Worm (Caenorhabditis elegans): ENCODE measurements around the gene C54F6.17.
"Not testable (repeated sequence)": the region's sequence is repeated elsewhere in the genome, so short reads cannot be mapped to it uniquely, and the experiment has no call there.

Gene C54F6.17

ce11 chrV:7527153-7527552 is at the start of gene C54F6.17:
Gene C54F6.17, plus strand, starts transcription at chrV:7527453.
- no peak for TF ChIP-seq unc-62 (GFP tag; optimal IDR thresholded peaks at IDR 0.05)

DNA sequence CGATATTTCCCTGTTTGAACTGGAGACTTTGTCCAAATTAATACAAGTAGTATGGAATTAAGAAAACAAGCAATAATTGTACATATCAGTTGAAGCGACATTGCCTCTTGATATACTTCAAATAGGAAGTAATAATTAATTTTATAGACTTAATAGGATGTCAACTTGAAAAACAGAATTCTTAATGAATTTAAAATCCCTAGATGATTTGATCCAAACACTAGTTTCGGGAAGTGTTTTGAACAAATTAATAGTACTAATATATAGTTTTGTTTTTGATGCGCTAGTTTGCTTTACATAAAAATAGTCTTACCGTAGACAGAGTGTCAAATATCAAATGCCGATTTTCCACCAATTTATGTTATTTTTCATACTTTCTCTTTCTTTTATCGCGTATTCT is 48.8 kb upstream of the C54F6.17 start, which contains the start of gene str-190:
str-190 (minus strand) TSS at position 101 of the 400 bp plus-strand sequence.
- TF ChIP-seq unc-62 (GFP tag; optimal IDR thresholded peaks at IDR 0.05), result no peak

DNA sequence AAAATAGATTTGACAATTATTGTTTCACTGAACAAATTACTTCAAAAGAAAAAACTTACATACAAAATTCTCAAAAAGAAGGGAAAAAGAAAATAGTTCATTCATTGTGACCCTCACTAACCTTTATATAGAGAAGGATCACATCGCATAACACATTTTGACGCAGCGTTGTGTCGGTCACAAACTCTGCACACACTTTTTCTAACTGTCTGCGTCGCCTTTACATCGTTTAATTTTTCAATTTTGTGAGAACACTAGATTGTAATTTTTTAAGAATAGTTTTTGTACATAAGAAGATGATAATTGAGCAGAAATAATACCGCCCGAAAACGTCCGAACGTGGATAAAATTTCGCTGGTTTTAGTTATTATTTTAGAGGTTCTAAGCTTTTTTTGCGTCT is 46.3 kb upstream of the C54F6.17 start, which contains the start of gene C18B10.6:
C18B10.6 (minus strand) TSS at position 101 of the 400 bp plus-strand sequence.
- TF ChIP-seq unc-62 (GFP tag; optimal IDR thresholded peaks at IDR 0.05), result no peak

DNA sequence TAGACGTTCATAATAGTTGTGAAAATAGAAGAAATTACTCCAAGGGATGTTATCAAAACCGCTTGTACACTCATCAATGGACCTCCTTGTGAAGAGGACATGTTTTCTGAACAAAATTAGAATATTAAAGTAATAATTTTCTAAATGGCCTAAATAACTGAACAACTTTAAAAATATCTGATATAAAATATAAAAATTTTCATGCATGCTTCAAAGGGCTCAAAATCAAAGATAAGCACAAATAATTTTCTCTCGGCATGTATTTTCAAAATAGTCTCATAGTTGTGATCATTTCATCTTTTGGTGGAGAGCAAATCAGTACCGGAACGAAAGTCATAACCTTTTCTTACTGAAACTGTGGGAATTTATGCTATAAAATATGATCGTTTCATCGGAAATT is 42.3 kb upstream of the C54F6.17 start, which contains the start of gene srbc-8:
srbc-8 (minus strand) TSS at position 101 of the 400 bp plus-strand sequence.
- no peak for TF ChIP-seq unc-62 (GFP tag; optimal IDR thresholded peaks at IDR 0.05)

DNA sequence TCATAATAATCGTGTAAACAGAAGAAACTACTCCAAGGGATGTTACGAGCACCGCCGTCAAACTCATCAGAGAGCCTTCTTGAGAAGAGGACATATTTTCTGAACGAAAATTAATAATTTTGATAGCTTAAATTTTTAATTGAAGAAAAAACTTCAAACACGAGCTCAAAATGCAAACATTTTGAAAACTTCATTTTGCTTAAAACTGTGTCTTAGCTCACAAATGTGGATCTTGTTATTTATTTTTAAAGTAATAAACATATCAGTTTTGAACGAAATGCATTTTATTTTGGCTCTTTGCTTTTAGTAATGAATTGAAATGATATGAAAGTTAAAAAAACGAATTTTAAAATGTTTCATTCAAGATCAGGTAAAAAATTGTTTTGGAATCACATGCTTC is 39.7 kb upstream of the C54F6.17 start, which contains the start of gene srbc-7:
srbc-7 (minus strand) TSS at position 101 of the 400 bp plus-strand sequence.
- no peak for TF ChIP-seq unc-62 (GFP tag; optimal IDR thresholded peaks at IDR 0.05)

- TF ChIP-seq unc-62 (GFP tag; optimal IDR thresholded peaks at IDR 0.05), result no peak
Measured at ce11 chrV:7490340-7490739, 36.9 kb upstream of the C54F6.17 start, which contains the start of gene srbc-9. Gene srbc-9, minus strand, starts transcription at chrV:7490440.

DNA sequence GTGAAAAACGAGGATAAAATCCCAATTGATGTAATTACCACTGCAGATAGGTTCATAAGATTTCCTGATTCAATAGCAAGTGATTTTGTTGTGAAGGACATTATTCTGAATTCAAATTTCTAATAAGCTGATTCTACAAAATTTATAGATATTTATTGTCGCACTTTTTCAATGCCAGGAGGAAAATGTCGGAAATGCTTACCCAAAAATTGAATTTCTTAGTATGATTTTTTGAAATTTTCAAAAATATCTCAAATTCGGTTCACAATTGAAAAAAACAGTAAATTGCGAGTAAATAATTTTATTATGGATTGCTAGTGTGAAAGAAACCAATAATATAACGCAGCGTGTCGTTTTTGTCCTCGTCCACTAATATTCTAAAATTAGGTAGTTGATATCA is 34.3 kb upstream of the C54F6.17 start, which contains the start of gene srbc-10:
srbc-10 (minus strand) TSS at position 101 of the 400 bp plus-strand sequence.
- no peak for TF ChIP-seq unc-62 (GFP tag; optimal IDR thresholded peaks at IDR 0.05)

- TF ChIP-seq unc-62 (GFP tag; optimal IDR thresholded peaks at IDR 0.05), result no peak
Measured at ce11 chrV:7495189-7495588, 32.1 kb upstream of the C54F6.17 start, which contains the start of gene srbc-11. Gene srbc-11, minus strand, starts transcription at chrV:7495289.

ce11 chrV:7497440-7497839 is 29.8 kb upstream of the C54F6.17 start, which contains the start of gene srh-79:
Gene srh-79, plus strand, starts transcription at chrV:7497740.
- TF ChIP-seq unc-62 (GFP tag; optimal IDR thresholded peaks at IDR 0.05), result no peak

ce11 chrV:7501194-7501593 is 26.1 kb upstream of the C54F6.17 start:
- TF ChIP-seq unc-62 (GFP tag; optimal IDR thresholded peaks at IDR 0.05), result no peak

DNA sequence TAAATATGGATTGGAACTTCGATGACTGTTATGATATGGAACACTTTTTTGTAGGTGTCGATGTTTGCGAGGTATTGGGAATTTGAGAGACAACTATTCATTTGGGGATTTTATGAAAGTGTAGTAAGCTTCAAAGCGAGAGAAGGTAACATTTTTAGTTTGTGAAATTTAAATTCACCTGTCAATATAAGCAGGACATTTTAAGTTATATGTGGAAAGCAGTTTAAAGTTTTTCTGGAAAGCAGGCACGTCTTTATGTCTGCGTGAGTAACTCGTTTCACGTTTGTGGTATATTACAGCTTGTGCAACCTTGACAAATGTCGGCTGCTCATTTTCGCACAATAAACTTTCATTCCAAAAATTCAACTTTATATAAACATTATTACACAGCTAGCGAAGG is 23.0 kb upstream of the C54F6.17 start, which contains the start of gene srh-229:
srh-229 (minus strand) TSS at position 101 of the 400 bp plus-strand sequence.
- no peak for TF ChIP-seq unc-62 (GFP tag; optimal IDR thresholded peaks at IDR 0.05)

DNA sequence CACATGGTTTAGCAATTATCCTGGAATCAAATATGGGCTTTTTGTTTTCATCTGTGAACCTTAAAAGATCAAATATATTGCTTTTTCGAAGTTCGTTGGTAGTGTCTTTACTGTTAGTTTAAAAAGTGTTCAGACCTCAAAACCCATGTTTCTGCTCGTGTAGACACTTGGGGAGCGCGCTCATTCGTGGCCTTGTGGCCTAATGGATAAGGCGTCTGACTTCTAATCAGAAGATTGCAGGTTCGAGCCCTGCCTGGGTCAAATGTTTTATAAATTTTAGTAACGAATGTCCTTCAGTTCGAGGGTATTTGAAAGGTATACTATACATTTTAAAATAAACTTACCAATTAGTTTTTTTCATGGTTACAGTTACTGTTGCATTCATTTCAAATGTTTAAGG is 21.0 kb upstream of the C54F6.17 start:
- no peak for TF ChIP-seq unc-62 (GFP tag; optimal IDR thresholded peaks at IDR 0.05)

- TF ChIP-seq unc-62 (GFP tag; optimal IDR thresholded peaks at IDR 0.05), result no peak
Measured at ce11 chrV:7508566-7509044, 18.6 kb upstream of the C54F6.17 start, which contains the start of the genes str-31 and nhr-172. Gene str-31, minus strand, starts transcription at chrV:7508666. Gene nhr-172, plus strand, starts transcription at chrV:7508994.

DNA sequence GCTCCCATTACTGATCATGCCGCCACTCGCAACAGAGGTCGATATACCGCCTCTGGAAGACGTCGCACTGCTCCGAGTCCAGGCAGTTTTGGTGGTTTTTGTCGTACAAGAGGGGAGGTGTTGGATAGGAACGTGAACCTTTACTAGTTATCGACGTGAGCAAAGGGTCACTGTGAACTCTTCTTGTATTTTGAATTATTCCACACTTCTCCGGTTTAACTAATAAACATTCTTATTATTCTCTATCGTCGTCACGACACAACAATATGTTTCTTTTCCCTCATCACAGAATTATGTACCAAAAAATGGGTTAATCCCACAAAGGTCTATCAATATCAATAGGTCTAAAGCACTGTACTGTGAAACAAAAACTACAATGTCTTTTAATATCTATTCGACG is 15.8 kb upstream of the C54F6.17 start, which contains the start of gene nhr-171:
nhr-171 (plus strand) TSS at position 301 of the 400 bp plus-strand sequence.
- not testable (repeated sequence) for TF ChIP-seq unc-62 (GFP tag; optimal IDR thresholded peaks at IDR 0.05)

- no peak for TF ChIP-seq unc-62 (GFP tag; optimal IDR thresholded peaks at IDR 0.05)
Measured at ce11 chrV:7514939-7515338, 12.3 kb upstream of the C54F6.17 start, which contains the start of gene srb-18. Gene srb-18, plus strand, starts transcription at chrV:7515239.

ce11 chrV:7520077-7520476 is 7.2 kb upstream of the C54F6.17 start, which contains the start of gene srb-19:
Gene srb-19, minus strand, starts transcription at chrV:7520177.
- TF ChIP-seq unc-62 (GFP tag; optimal IDR thresholded peaks at IDR 0.05), result no peak

DNA sequence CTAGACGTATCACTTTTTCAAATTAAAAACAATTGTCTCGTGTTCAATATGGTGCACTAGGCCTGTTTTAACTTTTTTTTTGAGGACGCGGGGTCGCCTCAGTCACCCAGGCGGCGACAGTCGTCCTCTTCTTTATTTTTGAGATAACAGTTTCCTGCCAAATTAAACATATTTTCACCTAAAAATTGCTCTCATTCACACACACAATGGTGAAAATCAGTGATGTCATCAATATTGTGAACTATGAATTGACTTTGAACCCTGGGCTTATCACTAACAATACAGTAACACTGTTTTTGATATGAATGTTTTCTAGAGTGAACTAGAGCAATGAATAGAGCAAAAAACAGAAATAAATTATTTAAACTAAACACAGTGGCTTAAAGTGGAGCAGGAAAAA is 5.9 kb upstream of the C54F6.17 start:
- no peak for TF ChIP-seq unc-62 (GFP tag; optimal IDR thresholded peaks at IDR 0.05)

All from whole organism, dauer.